Worm (Caenorhabditis elegans) whole organism, young adult: ENCODE measurements around the gene egas-4.

Experiments used
- B0019.2 ChIP-seq: fragments of 200-800 bp; sonication (Bioruptor generic); conservative IDR thresholded peaks from 2 replicates; pipeline ENCODE4 v1.3.6; 2022; ENCODE audit warnings: missing genetic modification reagents, missing genetic modification characterization, missing compliant biosample characterization
- B0035.1 ChIP-seq: sonication (generic microtip); optimal IDR thresholded peaks from 2 replicates; lab custom pipeline; 2016; ENCODE audit warnings: missing genetic modification characterization, mild to moderate bottlenecking, missing compliant biosample characterization, missing genotype, missing genetic modification reagents
- B0261.1 ChIP-seq: sonication (generic microtip); optimal IDR thresholded peaks from 2 replicates; lab custom pipeline; 2016; ENCODE audit warnings: mild to moderate bottlenecking, missing genetic modification characterization, moderate library complexity, missing compliant biosample characterization
- C06A6.2 ChIP-seq: fragments of 200-800 bp; sonication (Bioruptor generic); conservative IDR thresholded peaks from 2 replicates; pipeline ENCODE4 v1.3.6; 2022; ENCODE audit warnings: missing genetic modification characterization, missing compliant biosample characterization
- K12H6.12 ChIP-seq: fragments of 200-800 bp; sonication (Bioruptor generic); optimal IDR thresholded peaks from 2 replicates; lab custom pipeline; 2018; ENCODE audit warnings: mild to moderate bottlenecking, missing genetic modification characterization, missing compliant biosample characterization
- T26A5.8 ChIP-seq: sonication (generic microtip); optimal IDR thresholded peaks from 2 replicates; lab custom pipeline; 2016; ENCODE audit warnings: missing genetic modification characterization, missing compliant biosample characterization
- Y53F4B.3 ChIP-seq: fragments of 200-800 bp; sonication (Bioruptor generic); IDR thresholded peaks from 2 replicates; pipeline ENCODE4 v1.3.6; 2022; ENCODE audit warnings: missing genetic modification reagents, missing genetic modification characterization, missing compliant biosample characterization
- Y53G8AR.9 ChIP-seq: fragments of 200-800 bp; sonication (Bioruptor generic); conservative IDR thresholded peaks from 2 replicates; pipeline ENCODE4 v1.3.6; 2022; ENCODE audit warnings: missing genetic modification reagents, missing genetic modification characterization, missing compliant biosample characterization
- Y95B8A.8 ChIP-seq: fragments of 200-800 bp; sonication (Bioruptor generic); IDR thresholded peaks from 2 replicates; pipeline ENCODE4 v1.3.6; 2022; ENCODE audit warnings: missing genetic modification reagents, missing genetic modification characterization, missing compliant biosample characterization
- ZK185.1 ChIP-seq: sonication (generic microtip); optimal IDR thresholded peaks from 2 replicates; lab custom pipeline; 2016; ENCODE audit warnings: mild to moderate bottlenecking, missing genetic modification characterization, missing compliant biosample characterization; ENCODE audit not compliant: poor library complexity, severe bottlenecking
- athp-1 ChIP-seq: sonication (generic microtip); optimal IDR thresholded peaks from 2 replicates; lab custom pipeline; 2017; ENCODE audit warnings: mild to moderate bottlenecking, missing genetic modification characterization, missing compliant biosample characterization
- attf-3 ChIP-seq: fragments of 200-800 bp; sonication (Bioruptor generic); conservative IDR thresholded peaks from 2 replicates; pipeline ENCODE4 v1.3.6; 2022; ENCODE audit warnings: missing genetic modification reagents, missing genetic modification characterization, missing compliant biosample characterization
- attf-6 ChIP-seq: fragments of 200-800 bp; sonication (Bioruptor generic); IDR thresholded peaks from 2 replicates; pipeline ENCODE4 v1.3.6; 2022; ENCODE audit warnings: missing genetic modification reagents, missing genetic modification characterization, missing compliant biosample characterization
- bed-1 ChIP-seq: fragments of 200-800 bp; sonication (Bioruptor generic); IDR thresholded peaks from 2 replicates; pipeline ENCODE4 v1.3.6; 2022; ENCODE audit warnings: missing genetic modification reagents, missing genetic modification characterization, missing compliant biosample characterization
- bed-2 ChIP-seq: fragments of 200-800 bp; sonication (Bioruptor generic); IDR thresholded peaks from 2 replicates; pipeline ENCODE4 v1.3.6; 2022; ENCODE audit warnings: missing genetic modification reagents, missing genetic modification characterization, missing compliant biosample characterization
- ceh-100 ChIP-seq: fragments of 200-800 bp; sonication (Bioruptor generic); IDR thresholded peaks from 2 replicates; pipeline ENCODE4 v1.3.6; 2022; ENCODE audit warnings: missing genetic modification reagents, missing genetic modification characterization, missing compliant biosample characterization
- ceh-58 ChIP-seq: fragments of 200-800 bp; sonication (Bioruptor generic); IDR thresholded peaks from 2 replicates; pipeline ENCODE4 v1.3.6; 2022; ENCODE audit warnings: missing genetic modification characterization, missing compliant biosample characterization
- ceh-79 ChIP-seq: sonication (generic microtip); optimal IDR thresholded peaks from 2 replicates; lab custom pipeline; 2017; ENCODE audit warnings: mild to moderate bottlenecking, missing genetic modification characterization, missing compliant biosample characterization
- dpff-1 ChIP-seq: sonication (generic microtip); optimal IDR thresholded peaks from 2 replicates; lab custom pipeline; 2017; ENCODE audit warnings: mild to moderate bottlenecking, missing genetic modification characterization, missing compliant biosample characterization
- efl-1 ChIP-seq: fragments of 150-350 bp; optimal IDR thresholded peaks from 2 replicates; lab custom pipeline; 2014; ENCODE audit warnings: missing biosample characterization, missing genetic modification reagents, missing genetic modification characterization
- egl-18 ChIP-seq: fragments of 200-800 bp; sonication (Bioruptor generic); IDR thresholded peaks from 2 replicates; pipeline ENCODE4 v1.3.6; 2022; ENCODE audit warnings: missing genetic modification reagents, missing genetic modification characterization, missing compliant biosample characterization
- egrh-3 ChIP-seq: fragments of 200-800 bp; sonication (Bioruptor generic); IDR thresholded peaks from 2 replicates; pipeline ENCODE4 v1.3.6; 2022; ENCODE audit warnings: missing genetic modification reagents, missing genetic modification characterization, missing compliant biosample characterization
- fkh-3 ChIP-seq: sonication (generic microtip); optimal IDR thresholded peaks from 2 replicates; lab custom pipeline; 2016; ENCODE audit warnings: mild to moderate bottlenecking, missing genetic modification characterization, missing compliant biosample characterization
- gei-17 ChIP-seq: fragments of 200-800 bp; sonication (Bioruptor generic); optimal IDR thresholded peaks from 2 replicates; lab custom pipeline; 2018; ENCODE audit warnings: mild to moderate bottlenecking, missing genetic modification characterization, missing compliant biosample characterization
- hlh-26 ChIP-seq: fragments of 200-800 bp; sonication (Bioruptor generic); conservative IDR thresholded peaks from 2 replicates; pipeline ENCODE4 v1.3.6; 2022; ENCODE audit warnings: missing genetic modification reagents, missing genetic modification characterization, missing compliant biosample characterization
- hmg-20 ChIP-seq: fragments of 200-800 bp; sonication (Bioruptor generic); IDR thresholded peaks from 2 replicates; pipeline ENCODE4 v1.3.6; 2022; ENCODE audit warnings: missing genetic modification reagents, missing genetic modification characterization, missing compliant biosample characterization
- let-526 ChIP-seq: fragments of 200-800 bp; sonication (Bioruptor generic); IDR thresholded peaks from 2 replicates; pipeline ENCODE4 v1.3.6; 2022; ENCODE audit warnings: missing genetic modification reagents, missing genetic modification characterization, missing compliant biosample characterization
- let-607 ChIP-seq, 2 experiments: fragments of 200-800 bp in 1 of 2; sonication (Bioruptor generic) in 1 of 2; sonication (generic microtip) in 1 of 2; optimal IDR thresholded peaks; 2 replicates each; lab custom pipeline; 2016 to 2018; ENCODE audit warnings: mild to moderate bottlenecking in 2 of 2, missing compliant biosample characterization in 2 of 2, missing genetic modification characterization in 2 of 2, moderate library complexity in 2 of 2, missing genotype in 1 of 2
- lin-26 ChIP-seq: fragments of 200-800 bp; sonication (Bioruptor generic); IDR thresholded peaks from 2 replicates; pipeline ENCODE4 v1.3.6; 2022; ENCODE audit warnings: missing genetic modification reagents, missing genetic modification characterization, missing compliant biosample characterization
- lin-40 ChIP-seq: sonication (generic microtip); optimal IDR thresholded peaks from 2 replicates; lab custom pipeline; 2016; ENCODE audit warnings: missing genetic modification characterization, mild to moderate bottlenecking, missing compliant biosample characterization, missing genotype, missing genetic modification reagents
- lsl-1 ChIP-seq: fragments of 200-800 bp; sonication (Bioruptor generic); optimal IDR thresholded peaks from 2 replicates; lab custom pipeline; 2018; ENCODE audit warnings: mild to moderate bottlenecking, missing genetic modification characterization, moderate library complexity, missing compliant biosample characterization
- madf-3 ChIP-seq: fragments of 200-800 bp; sonication (Bioruptor generic); IDR thresholded peaks from 2 replicates; pipeline ENCODE4 v1.3.6; 2022; ENCODE audit warnings: missing genetic modification reagents, missing genetic modification characterization, missing compliant biosample characterization
- mel-28 ChIP-seq: sonication (generic microtip); optimal IDR thresholded peaks from 2 replicates; lab custom pipeline; 2016; ENCODE audit warnings: borderline replicate concordance, mild to moderate bottlenecking, missing genetic modification characterization, missing compliant biosample characterization
- nhr-27 ChIP-seq: fragments of 200-800 bp; sonication (Bioruptor generic); optimal IDR thresholded peaks from 2 replicates; lab custom pipeline; 2018; ENCODE audit warnings: mild to moderate bottlenecking, missing genetic modification characterization, moderate library complexity, missing compliant biosample characterization
- nhr-80 ChIP-seq: sonication (generic microtip); optimal IDR thresholded peaks from 2 replicates; lab custom pipeline; 2016; ENCODE audit warnings: missing genetic modification characterization, missing compliant biosample characterization
- pbrm-1 ChIP-seq: fragments of 200-800 bp; sonication (Bioruptor generic); IDR thresholded peaks from 2 replicates; pipeline ENCODE4 v1.3.6; 2022; ENCODE audit warnings: missing genetic modification reagents, missing genetic modification characterization, missing compliant biosample characterization
- rec-8 ChIP-seq, 2 experiments: sonication (generic microtip); optimal IDR thresholded peaks; 2 replicates each; lab custom pipeline; 2016; ENCODE audit warnings: mild to moderate bottlenecking in 2 of 2, missing genetic modification characterization in 2 of 2, missing genetic modification reagents in 2 of 2, missing genotype in 2 of 2, missing biosample characterization in 1 of 2, missing compliant biosample characterization in 1 of 2, moderate library complexity in 1 of 2
- sdz-38 ChIP-seq: sonication (generic microtip); optimal IDR thresholded peaks from 2 replicates; lab custom pipeline; 2016; ENCODE audit warnings: missing genotype, missing genetic modification characterization, missing compliant biosample characterization
- sea-2 ChIP-seq: fragments of 200-800 bp; sonication (Bioruptor generic); IDR thresholded peaks from 2 replicates; pipeline ENCODE4 v1.3.6; 2022; ENCODE audit warnings: missing genetic modification characterization, missing compliant biosample characterization
- snpc-1.1 ChIP-seq: sonication (generic microtip); optimal IDR thresholded peaks from 2 replicates; lab custom pipeline; 2017; ENCODE audit warnings: missing genetic modification characterization, mild to moderate bottlenecking, missing compliant biosample characterization, antibody characterized with exemption, moderate library complexity, missing genotype, missing genetic modification reagents; ENCODE audit not compliant: insufficient read depth
- snpc-1.3 ChIP-seq: sonication (generic microtip); optimal IDR thresholded peaks from 2 replicates; lab custom pipeline; 2017; ENCODE audit warnings: missing genetic modification characterization, mild to moderate bottlenecking, missing compliant biosample characterization, antibody characterized with exemption, moderate library complexity, missing genotype, missing genetic modification reagents; ENCODE audit not compliant: insufficient read depth
- snpc-4 ChIP-seq, 5 experiments: fragments of 150-350 bp in 1 of 5; sonication (generic microtip) in 4 of 5; optimal IDR thresholded peaks; 2 replicates each; lab custom pipeline; 2014 to 2018; ENCODE audit warnings: missing genetic modification characterization in 5 of 5, missing biosample characterization in 3 of 5, antibody characterized with exemption in 2 of 5, mild to moderate bottlenecking in 2 of 5, missing compliant biosample characterization in 2 of 5, missing genotype in 2 of 5, moderate library complexity in 2 of 5, missing genetic modification reagents in 1 of 5
- somi-1 ChIP-seq: fragments of 200-800 bp; sonication (Bioruptor generic); optimal IDR thresholded peaks from 2 replicates; lab custom pipeline; 2018; ENCODE audit warnings: mild to moderate bottlenecking, missing genetic modification characterization, missing compliant biosample characterization
- sptf-2 ChIP-seq: fragments of 200-800 bp; sonication (Bioruptor generic); optimal IDR thresholded peaks from 2 replicates; lab custom pipeline; 2018; ENCODE audit warnings: mild to moderate bottlenecking, missing genetic modification characterization, missing compliant biosample characterization
- tbx-9 ChIP-seq: sonication (generic microtip); optimal IDR thresholded peaks from 2 replicates; lab custom pipeline; 2016; ENCODE audit warnings: borderline replicate concordance, missing genetic modification characterization, inconsistent platforms, missing compliant biosample characterization
- xnd-1 ChIP-seq: sonication (generic microtip); optimal IDR thresholded peaks from 2 replicates; lab custom pipeline; 2016; ENCODE audit warnings: missing genotype, missing genetic modification reagents, missing genetic modification characterization, missing compliant biosample characterization
- ztf-26 ChIP-seq: sonication (generic microtip); optimal IDR thresholded peaks from 2 replicates; lab custom pipeline; 2017; ENCODE audit warnings: missing genetic modification characterization, missing compliant biosample characterization
- ztf-28 ChIP-seq: fragments of 200-800 bp; sonication (Bioruptor generic); IDR thresholded peaks from 2 replicates; pipeline ENCODE4 v1.3.6; 2022; ENCODE audit warnings: missing genetic modification reagents, missing genetic modification characterization, missing compliant biosample characterization

egas-4 gene

DNA sequence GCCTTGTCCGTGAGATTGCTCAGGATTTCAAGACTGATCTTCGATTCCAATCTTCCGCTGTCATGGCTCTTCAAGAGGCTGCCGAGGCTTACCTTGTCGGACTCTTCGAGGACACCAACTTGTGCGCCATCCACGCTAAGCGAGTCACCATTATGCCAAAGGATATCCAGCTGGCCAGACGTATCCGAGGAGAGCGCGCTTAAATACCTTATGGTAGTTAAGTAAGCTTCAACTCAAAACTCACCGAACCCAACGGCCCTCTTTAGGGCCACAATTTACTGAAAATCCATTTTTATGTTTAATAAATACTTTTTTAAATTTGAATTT lies 9.2 kb downstream of the egas-4 start (continued):
- TF ChIP-seq B0019.2 (GFP tag; lab: Robert Waterston, UW) (no peak), ztf-28 (GFP tag; lab: Robert Waterston, UW) (no peak), gei-17 (GFP tag; lab: Kevin White, UChicago) (no peak), somi-1 (GFP tag; lab: Kevin White, UChicago) (no peak), ZK185.1 (tag; lab: Kevin White, UChicago) (no peak), T26A5.8 (no peak), bed-2 (GFP tag; lab: Robert Waterston, UW) (no peak), attf-3 (no peak), B0261.1 (tag; lab: Kevin White, UChicago) (no peak), nhr-27 (tag; lab: Kevin White, UChicago) (no peak), hlh-26 (GFP tag; lab: Robert Waterston, UW) (no peak), dpff-1 (tag; lab: Kevin White, UChicago) (no peak), pbrm-1 (GFP tag; lab: Robert Waterston, UW) (no peak), athp-1 (tag; lab: Kevin White, UChicago) (peak; percentile 27), ceh-100 (GFP tag; lab: Robert Waterston, UW) (no peak; the same call in 1 of the 2 replicates), snpc-4 (GFP tag; optimal IDR thresholded peaks at IDR 0.05; lab: Kevin White, UChicago) (no peak), snpc-4 (tag; optimal IDR thresholded peaks at IDR 0.05; lab: Kevin White, UChicago) (peak in 1 of 4 experiments; percentile 75), efl-1 (GFP tag; lab: Kevin White, UChicago) (no peak), let-526 (no peak), rec-8 (tag; optimal IDR thresholded peaks at IDR 0.05; lab: Kevin White, UChicago) (peak in 1 of 2 experiments; percentile 32), C06A6.2 (GFP tag; lab: Robert Waterston, UW) (no peak), B0035.1 (no peak), sdz-38 (no peak), let-607 (tag; optimal IDR thresholded peaks at IDR 0.05; lab: Kevin White, UChicago) (no peak), snpc-1.1 (tag; lab: Kevin White, UChicago) (no peak), lin-26 (peak; percentile 84), ztf-26 (tag; lab: Kevin White, UChicago) (no peak), K12H6.12 (tag; lab: Kevin White, UChicago) (no peak), Y95B8A.8 (GFP tag; lab: Robert Waterston, UW) (no peak), fkh-3 (tag; lab: Kevin White, UChicago) (no peak), snpc-1.3 (tag; lab: Kevin White, UChicago) (no peak), egl-18 (GFP tag; lab: Robert Waterston, UW) (no peak), bed-1 (GFP tag; lab: Robert Waterston, UW) (no peak), lin-40 (tag; lab: Kevin White, UChicago) (no peak), Y53G8AR.9 (GFP tag; lab: Robert Waterston, UW) (peak; percentile 85), sea-2 (GFP tag; lab: Robert Waterston, UW) (no peak), egrh-3 (GFP tag; lab: Robert Waterston, UW) (no peak), mel-28 (tag; lab: Kevin White, UChicago) (no peak), ceh-58 (GFP tag; lab: Robert Waterston, UW) (no peak), nhr-80 (no peak), xnd-1 (tag; lab: Kevin White, UChicago) (peak; percentile 3), madf-3 (GFP tag; lab: Robert Waterston, UW) (no peak), lsl-1 (GFP tag; lab: Kevin White, UChicago) (peak; percentile 24), sptf-2 (GFP tag; lab: Kevin White, UChicago) (no peak), tbx-9 (tag; lab: Kevin White, UChicago) (no peak), Y53F4B.3 (GFP tag; lab: Robert Waterston, UW) (no peak), attf-6 (GFP tag; lab: Robert Waterston, UW) (peak; percentile 63), hmg-20 (no peak), ceh-79 (tag; lab: Kevin White, UChicago) (no peak)
